Worm (Caenorhabditis elegans): ENCODE results near the gene pfd-4.

Gene pfd-4

DNA sequence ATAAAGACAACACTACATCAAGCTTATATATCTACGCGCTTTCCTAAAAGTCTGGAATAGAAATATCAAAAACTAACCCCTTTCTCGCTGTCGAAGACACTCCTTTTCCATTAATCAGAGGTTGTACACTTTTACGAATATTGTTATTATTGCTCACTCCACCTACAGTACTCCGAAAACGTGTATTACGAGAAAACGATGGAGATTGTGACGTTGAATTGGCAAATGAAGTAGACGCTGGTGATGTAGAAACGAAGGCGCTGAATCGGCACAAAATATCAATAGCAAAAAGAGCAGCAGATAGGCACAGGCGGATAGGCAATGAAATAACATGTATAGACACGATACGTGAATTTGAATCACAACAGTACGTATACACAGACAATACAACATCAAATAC, 29.3 kb downstream of the pfd-4 start:
- no peak for TF ChIP-seq hlh-30 (tag; optimal IDR thresholded peaks at IDR 0.05; ENCODE audit: insufficient read depth)

DNA sequence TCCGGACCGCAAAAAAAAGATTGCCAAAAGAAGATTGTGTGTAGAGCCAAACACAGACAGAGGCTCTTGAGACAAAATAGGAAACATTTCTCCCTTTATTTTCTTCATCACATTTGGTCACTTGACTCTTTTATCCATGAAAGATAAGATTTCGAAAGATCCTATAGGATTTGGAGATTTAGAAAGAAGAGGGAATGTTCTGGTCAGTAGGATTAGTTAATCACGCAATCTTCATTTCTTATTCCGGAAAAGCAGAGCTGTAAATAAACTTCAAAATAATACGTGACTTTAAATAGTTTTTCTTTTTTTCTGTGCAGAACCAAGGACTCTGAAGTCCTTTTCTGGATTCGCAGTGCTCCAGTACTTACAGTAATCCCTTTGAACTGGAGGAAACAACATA, 32.3 kb downstream of the pfd-4 start:
- no peak for TF ChIP-seq ceh-45 (GFP tag; IDR thresholded peaks at IDR 0.05)
- no peak for TF ChIP-seq unc-42 (tag; optimal IDR thresholded peaks at IDR 0.05)
- TF ChIP-seq ceh-30 (tag; optimal IDR thresholded peaks at IDR 0.05): no peak
- no peak for TF ChIP-seq pha-4 (tag; optimal IDR thresholded peaks at IDR 0.05)
- TF ChIP-seq unc-55 (GFP tag; optimal IDR thresholded peaks at IDR 0.05): no peak
- TF ChIP-seq gmeb-2 (tag; optimal IDR thresholded peaks at IDR 0.05): no peak
- TF ChIP-seq rnt-1 (tag; optimal IDR thresholded peaks at IDR 0.05): no peak
- no peak for TF ChIP-seq pax-1 (tag; optimal IDR thresholded peaks at IDR 0.05)
- TF ChIP-seq ztf-16 (tag; optimal IDR thresholded peaks at IDR 0.05): no peak

DNA sequence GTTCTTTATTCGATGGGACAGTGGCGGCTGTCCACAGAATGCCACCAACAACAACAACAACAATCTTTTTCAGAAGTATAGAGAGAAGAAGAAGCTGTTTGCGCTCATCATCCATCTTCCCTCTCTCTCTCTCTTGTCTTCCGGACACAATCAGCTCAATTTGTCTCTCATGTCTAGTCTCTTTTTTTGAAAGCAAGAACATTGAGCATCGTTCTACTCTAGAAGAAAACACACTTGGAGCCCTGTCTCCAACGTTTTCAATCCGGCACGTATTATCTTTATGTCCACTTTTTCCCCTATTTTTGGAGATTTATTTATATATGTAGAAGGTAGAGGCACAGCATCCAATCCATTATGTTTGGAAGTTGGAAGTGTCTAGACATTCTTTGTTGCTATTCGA, 33.8 kb downstream of the pfd-4 start:
- TF ChIP-seq sox-2 (GFP tag; IDR thresholded peaks at IDR 0.05) (no peak), ceh-34 (tag; optimal IDR thresholded peaks at IDR 0.05) (no peak), K09A11.1 (tag; optimal IDR thresholded peaks at IDR 0.05; ENCODE audit: insufficient read depth) (no peak), pax-1 (tag; optimal IDR thresholded peaks at IDR 0.05) (no peak), ceh-24 (tag; optimal IDR thresholded peaks at IDR 0.05) (no peak), ceh-9 (tag; optimal IDR thresholded peaks at IDR 0.05) (no peak), K02D7.2 (tag; optimal IDR thresholded peaks at IDR 0.05) (no peak), mec-3 (tag; optimal IDR thresholded peaks at IDR 0.05; ENCODE audit: borderline replicate concordance) (no peak), npax-4 (tag; optimal IDR thresholded peaks at IDR 0.05) (no peak), ama-1 (optimal IDR thresholded peaks at IDR 0.05) (no peak), pha-4 (tag; optimal IDR thresholded peaks at IDR 0.05) (no peak), fkh-10 (GFP tag; optimal IDR thresholded peaks at IDR 0.05) (no peak), nhr-232 (tag; optimal IDR thresholded peaks at IDR 0.05) (no peak), unc-3 (GFP tag; conservative IDR thresholded peaks at IDR 0.05) (no peak), unc-3 (tag; optimal IDR thresholded peaks at IDR 0.05) (no peak), ztf-16 (tag; optimal IDR thresholded peaks at IDR 0.05) (no peak), odd-2 (tag; optimal IDR thresholded peaks at IDR 0.05) (no peak), hlh-30 (tag; optimal IDR thresholded peaks at IDR 0.05; ENCODE audit: insufficient read depth) (no peak), pha-2 (tag; optimal IDR thresholded peaks at IDR 0.05) (no peak), hlh-13 (GFP tag; optimal IDR thresholded peaks at IDR 0.05) (no peak), lin-11 (tag; optimal IDR thresholded peaks at IDR 0.05) (no peak)

DNA sequence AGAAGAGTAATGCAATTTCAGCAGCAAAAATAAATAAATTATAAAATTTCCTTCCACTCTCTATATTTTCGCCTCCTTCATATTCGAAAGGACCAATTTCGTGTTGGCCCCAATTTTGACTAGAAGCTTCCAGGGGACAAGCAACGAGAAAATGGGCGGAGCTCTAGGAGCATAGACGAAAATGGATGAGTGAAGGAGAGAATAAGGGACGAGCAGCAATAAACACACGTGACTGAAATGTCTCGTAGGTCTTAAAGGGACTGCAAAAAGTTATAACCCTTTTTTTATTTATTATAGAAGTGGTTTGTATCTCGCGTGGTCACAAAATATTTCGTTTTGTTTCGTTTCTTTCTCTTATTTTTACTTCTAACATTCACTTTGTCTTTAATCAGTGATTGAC, 34.7 kb downstream of the pfd-4 start:
- peak; percentile 22 for TF ChIP-seq ceh-14 (tag; optimal IDR thresholded peaks at IDR 0.05)
- TF ChIP-seq sdc-2 (tag; optimal IDR thresholded peaks at IDR 0.05): no peak
- no peak for TF ChIP-seq C38D4.7 (GFP tag; optimal IDR thresholded peaks at IDR 0.05)
- TF ChIP-seq ceh-6 (GFP tag; optimal IDR thresholded peaks at IDR 0.05): no peak
- TF ChIP-seq elt-4 (tag; optimal IDR thresholded peaks at IDR 0.05): no peak
- TF ChIP-seq unc-42 (tag; optimal IDR thresholded peaks at IDR 0.05): peak; percentile 14
- no peak for TF ChIP-seq unc-55 (GFP tag; optimal IDR thresholded peaks at IDR 0.05)
- TF ChIP-seq pqm-1 (tag; optimal IDR thresholded peaks at IDR 0.05): no peak
- TF ChIP-seq nhr-11 (tag; optimal IDR thresholded peaks at IDR 0.05): no peak

DNA sequence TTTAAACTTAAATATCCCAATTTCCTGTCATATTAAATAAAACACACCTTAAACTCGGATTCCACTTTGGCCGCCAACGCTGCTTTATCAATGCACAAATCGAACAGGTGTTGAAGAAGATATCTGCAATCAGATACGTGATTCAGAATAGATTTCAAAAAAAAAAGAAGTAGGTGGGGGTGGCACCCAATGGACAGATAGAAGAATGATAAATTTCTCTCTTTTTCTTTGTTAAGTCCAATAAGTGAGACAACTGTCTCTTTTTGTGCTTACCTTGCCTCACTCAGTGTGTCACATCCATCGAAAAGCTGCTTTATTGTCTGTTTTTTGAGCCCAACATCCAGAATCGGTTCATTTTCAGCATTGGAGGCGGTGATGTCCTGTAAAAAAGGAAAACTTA, 35.8 kb downstream of the pfd-4 start:
- TF ChIP-seq ceh-24 (tag; optimal IDR thresholded peaks at IDR 0.05) (no peak), hlh-30 (tag; optimal IDR thresholded peaks at IDR 0.05; ENCODE audit: insufficient read depth) (no peak), C38D4.7 (GFP tag; optimal IDR thresholded peaks at IDR 0.05) (no peak), ceh-18 (tag; optimal IDR thresholded peaks at IDR 0.05) (peak; percentile 52), nhr-232 (tag; optimal IDR thresholded peaks at IDR 0.05) (no peak)

All from whole organism, late embryonic.